Worm (Caenorhabditis elegans) whole organism, early embryonic: ENCODE data around the gene swp-1.

Source experiments
- F13C5.2 ChIP-seq: sonication (generic microtip); optimal IDR thresholded peaks from 2 replicates; lab custom pipeline; 2017; ENCODE audit warnings: mild to moderate bottlenecking, missing genetic modification characterization, inconsistent platforms, missing compliant biosample characterization
- ama-1 ChIP-seq: fragments of 150-350 bp; optimal IDR thresholded peaks from 2 replicates; lab custom pipeline; 2014
- hmbx-1 ChIP-seq: sonication (generic microtip); optimal IDR thresholded peaks from 2 replicates; lab custom pipeline; 2016; ENCODE audit warnings: mild to moderate bottlenecking, missing genetic modification characterization, missing compliant biosample characterization
- hmg-4 ChIP-seq: fragments of 200-800 bp; sonication (Bioruptor generic); optimal IDR thresholded peaks from 2 replicates; lab custom pipeline; 2018; ENCODE audit warnings: mild to moderate bottlenecking, missing genetic modification characterization, missing compliant biosample characterization
- scrt-1 ChIP-seq: fragments of 200-800 bp; sonication (Bioruptor generic); IDR thresholded peaks from 2 replicates; pipeline ENCODE4 v1.3.6; 2022; ENCODE audit warnings: missing genetic modification characterization, missing compliant biosample characterization
- tbx-11 ChIP-seq: fragments of 200-800 bp; sonication (Bioruptor generic); IDR thresholded peaks from 2 replicates; pipeline ENCODE4 v1.3.6; 2022; ENCODE audit warnings: missing genetic modification characterization, missing compliant biosample characterization
- tbx-37 ChIP-seq: fragments of 200-800 bp; sonication (Bioruptor generic); conservative IDR thresholded peaks from 2 replicates; pipeline ENCODE4 v1.3.6; 2022; ENCODE audit warnings: missing genetic modification reagents, missing genetic modification characterization, missing compliant biosample characterization
- tra-4 ChIP-seq: sonication (generic microtip); optimal IDR thresholded peaks from 2 replicates; lab custom pipeline; 2017; ENCODE audit warnings: missing genetic modification characterization, missing compliant biosample characterization

ce11 chrIII:5674196-5674595, 31.1 kb downstream of the swp-1 start:
- no peak for TF ChIP-seq tbx-37 (GFP tag; lab: Robert Waterston, UW)
- no peak for TF ChIP-seq F13C5.2 (tag; lab: Kevin White, UChicago)
- no peak for TF ChIP-seq ama-1 (lab: Kevin White, UChicago)
- no peak for TF ChIP-seq scrt-1 (GFP tag; lab: Robert Waterston, UW)
- TF ChIP-seq tbx-11 (GFP tag; lab: Robert Waterston, UW) = no peak
- TF ChIP-seq hmg-4 (GFP tag; lab: Kevin White, UChicago) = no peak
- TF ChIP-seq hmbx-1 = no peak
- no peak for TF ChIP-seq tra-4 (tag; lab: Kevin White, UChicago)
